Worm (Caenorhabditis elegans) whole organism, mixed stage, embryonic: ENCODE measurements around the gene pyt-1.

Experiments used
- M03D4.4 ChIP-seq: sonication (generic microtip); optimal IDR thresholded peaks from 2 replicates; lab custom pipeline; 2017; ENCODE audit warnings: mild to moderate bottlenecking, missing genetic modification characterization, missing compliant biosample characterization
- elt-3 ChIP-seq: fragments of 150-350 bp; optimal IDR thresholded peaks from 2 replicates; lab custom pipeline; 2014; ENCODE audit warnings: missing biosample characterization, missing genetic modification characterization
- lin-32 ChIP-seq: fragments of 200-800 bp; sonication (Bioruptor generic); optimal IDR thresholded peaks from 2 replicates; lab custom pipeline; 2018; ENCODE audit warnings: mild to moderate bottlenecking, missing genetic modification characterization, missing compliant biosample characterization
- mab-5 ChIP-seq: fragments of 150-350 bp; optimal IDR thresholded peaks from 2 replicates; lab custom pipeline; 2014; ENCODE audit warnings: missing biosample characterization, missing genetic modification characterization
- nhr-237 ChIP-seq: fragments of 150-350 bp; optimal IDR thresholded peaks from 2 replicates; lab custom pipeline; 2014; ENCODE audit warnings: missing biosample characterization, missing genetic modification characterization
- pha-4 ChIP-seq: fragments of 150-350 bp; optimal IDR thresholded peaks from 2 replicates; lab custom pipeline; 2018; ENCODE audit warnings: missing biosample characterization, missing genetic modification reagents, missing genetic modification characterization

DNA sequence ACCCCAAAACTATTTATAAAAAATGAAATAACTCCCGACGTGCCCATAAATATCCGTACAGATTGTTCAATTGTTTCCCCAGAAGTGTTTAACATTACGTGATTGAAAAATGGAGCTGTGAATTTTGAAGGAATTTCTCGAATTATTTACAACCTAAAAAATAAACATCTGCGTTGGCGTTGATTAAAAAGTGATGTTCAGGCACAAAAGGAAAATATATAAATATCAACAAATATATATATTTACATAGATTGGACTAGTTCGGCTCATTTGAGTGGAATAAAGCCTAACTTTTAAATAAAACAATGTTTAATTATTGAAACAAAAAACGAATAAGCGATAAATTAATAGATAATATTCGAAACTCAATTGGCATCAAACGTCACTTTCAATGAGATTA, 31.3 kb upstream of the pyt-1 start, which contains the start of gene sri-18:
- TF ChIP-seq mab-5 (tag; lab: Kevin White, UChicago) (no peak), lin-32 (GFP tag; lab: Kevin White, UChicago) (no peak), M03D4.4 (tag; lab: Kevin White, UChicago) (no peak), elt-3 (tag; lab: Kevin White, UChicago) (no peak), pha-4 (tag; lab: Kevin White, UChicago) (no peak), nhr-237 (tag; lab: Kevin White, UChicago) (no peak)
